Worm (Caenorhabditis elegans) whole organism, late embryonic: ENCODE measurements around the gene mboa-3.

ENCODE experiments used
- C08G9.2 ChIP-seq: sonication (generic microtip); optimal IDR thresholded peaks from 2 replicates; lab custom pipeline; 2016; ENCODE audit warnings: mild to moderate bottlenecking, missing genetic modification characterization, moderate library complexity, missing compliant biosample characterization
- C38D4.7 ChIP-seq: fragments of 200-800 bp; sonication (Bioruptor generic); optimal IDR thresholded peaks from 2 replicates; lab custom pipeline; 2018; ENCODE audit warnings: mild to moderate bottlenecking, missing genetic modification characterization, moderate library complexity, missing compliant biosample characterization
- F13H6.1 ChIP-seq: sonication (generic microtip); optimal IDR thresholded peaks from 2 replicates; lab custom pipeline; 2016; ENCODE audit warnings: missing genetic modification characterization, missing compliant biosample characterization
- K02D7.2 ChIP-seq: sonication (generic microtip); optimal IDR thresholded peaks from 2 replicates; lab custom pipeline; 2017; ENCODE audit warnings: mild to moderate bottlenecking, missing genetic modification characterization, missing compliant biosample characterization
- ahr-1 ChIP-seq: sonication (generic microtip); optimal IDR thresholded peaks from 2 replicates; lab custom pipeline; 2016; ENCODE audit warnings: missing genetic modification characterization, missing compliant biosample characterization
- ceh-18 ChIP-seq: sonication (generic microtip); optimal IDR thresholded peaks from 2 replicates; lab custom pipeline; 2016; ENCODE audit warnings: missing genetic modification characterization, missing compliant biosample characterization
- ceh-19 ChIP-seq: fragments of 200-800 bp; sonication (Bioruptor generic); optimal IDR thresholded peaks from 2 replicates; lab custom pipeline; 2018; ENCODE audit warnings: mild to moderate bottlenecking, missing genetic modification characterization, missing compliant biosample characterization
- ceh-2 ChIP-seq: sonication (generic microtip); optimal IDR thresholded peaks from 2 replicates; lab custom pipeline; 2016; ENCODE audit warnings: missing genotype, missing genetic modification characterization, missing compliant biosample characterization
- ceh-30 ChIP-seq: fragments of 150-350 bp; optimal IDR thresholded peaks from 2 replicates; lab custom pipeline; 2014; ENCODE audit warnings: missing biosample characterization, missing genetic modification characterization
- ceh-34 ChIP-seq: sonication (generic microtip); optimal IDR thresholded peaks from 2 replicates; lab custom pipeline; 2016; ENCODE audit warnings: mild to moderate bottlenecking, missing genetic modification characterization, missing compliant biosample characterization
- ceh-45 ChIP-seq: fragments of 200-800 bp; sonication (Bioruptor generic); IDR thresholded peaks from 2 replicates; pipeline ENCODE4 v1.3.6; 2022; ENCODE audit warnings: missing genetic modification reagents, missing genetic modification characterization, missing compliant biosample characterization
- ceh-48 ChIP-seq: sonication (generic microtip); optimal IDR thresholded peaks from 2 replicates; lab custom pipeline; 2016; ENCODE audit warnings: missing genetic modification characterization, inconsistent platforms, missing compliant biosample characterization
- che-1 ChIP-seq: sonication (generic microtip); optimal IDR thresholded peaks from 2 replicates; lab custom pipeline; 2016; ENCODE audit warnings: mild to moderate bottlenecking, missing genetic modification characterization, missing compliant biosample characterization
- dve-1 ChIP-seq: sonication (generic microtip); optimal IDR thresholded peaks from 2 replicates; lab custom pipeline; 2017; ENCODE audit warnings: antibody characterized with exemption, mild to moderate bottlenecking, missing genetic modification characterization, missing compliant biosample characterization
- elt-2 ChIP-seq: sonication (generic microtip); optimal IDR thresholded peaks from 2 replicates; lab custom pipeline; 2016; ENCODE audit warnings: missing genetic modification reagents, missing genetic modification characterization, missing compliant biosample characterization
- elt-4 ChIP-seq: sonication (generic microtip); optimal IDR thresholded peaks from 2 replicates; lab custom pipeline; 2016; ENCODE audit warnings: missing genetic modification characterization, missing compliant biosample characterization
- ets-4 ChIP-seq: sonication (generic microtip); optimal IDR thresholded peaks from 2 replicates; lab custom pipeline; 2016; ENCODE audit warnings: missing genetic modification characterization, missing compliant biosample characterization
- eyg-1 ChIP-seq: sonication (generic microtip); optimal IDR thresholded peaks from 2 replicates; lab custom pipeline; 2016; ENCODE audit warnings: missing genotype, missing genetic modification characterization, missing compliant biosample characterization
- fax-1 ChIP-seq: sonication (generic microtip); optimal IDR thresholded peaks from 2 replicates; lab custom pipeline; 2016; ENCODE audit warnings: missing genotype, missing genetic modification characterization, missing compliant biosample characterization
- fkh-6 ChIP-seq: sonication (generic microtip); optimal IDR thresholded peaks from 2 replicates; lab custom pipeline; 2016; ENCODE audit warnings: missing genetic modification characterization, missing compliant biosample characterization
- gmeb-2 ChIP-seq: sonication (generic microtip); optimal IDR thresholded peaks from 2 replicates; lab custom pipeline; 2016; ENCODE audit warnings: missing genetic modification characterization, inconsistent platforms, missing compliant biosample characterization
- hlh-13 ChIP-seq: fragments of 200-800 bp; sonication (Bioruptor generic); optimal IDR thresholded peaks from 2 replicates; lab custom pipeline; 2018; ENCODE audit warnings: mild to moderate bottlenecking, missing genetic modification characterization, missing compliant biosample characterization
- hlh-15 ChIP-seq: sonication (generic microtip); optimal IDR thresholded peaks from 2 replicates; lab custom pipeline; 2016; ENCODE audit warnings: missing genetic modification characterization, missing compliant biosample characterization
- hlh-6 ChIP-seq: sonication (generic microtip); optimal IDR thresholded peaks from 2 replicates; lab custom pipeline; 2016; ENCODE audit warnings: missing genotype, missing genetic modification characterization, missing compliant biosample characterization
- hlh-8 ChIP-seq: sonication (generic microtip); optimal IDR thresholded peaks from 2 replicates; lab custom pipeline; 2016; ENCODE audit warnings: missing genotype, missing genetic modification characterization, missing compliant biosample characterization
- lim-6 ChIP-seq: sonication (generic microtip); optimal IDR thresholded peaks from 2 replicates; lab custom pipeline; 2016; ENCODE audit warnings: missing genetic modification characterization, missing compliant biosample characterization
- lin-11 ChIP-seq: fragments of 200-800 bp; sonication (Bioruptor generic); optimal IDR thresholded peaks from 2 replicates; lab custom pipeline; 2018; ENCODE audit warnings: mild to moderate bottlenecking, missing genetic modification characterization, missing compliant biosample characterization
- nfya-1 ChIP-seq: sonication (generic microtip); optimal IDR thresholded peaks from 2 replicates; lab custom pipeline; 2017; ENCODE audit warnings: missing genetic modification characterization, mild to moderate bottlenecking, missing compliant biosample characterization, antibody characterized with exemption, moderate library complexity
- nhr-232 ChIP-seq: sonication (generic microtip); optimal IDR thresholded peaks from 2 replicates; lab custom pipeline; 2016; ENCODE audit warnings: missing genetic modification characterization, missing compliant biosample characterization
- odd-2 ChIP-seq: sonication (generic microtip); optimal IDR thresholded peaks from 2 replicates; lab custom pipeline; 2017; ENCODE audit warnings: antibody characterized with exemption, mild to moderate bottlenecking, missing genetic modification characterization, missing compliant biosample characterization
- pag-3 ChIP-seq: sonication (generic microtip); optimal IDR thresholded peaks from 2 replicates; lab custom pipeline; 2016; ENCODE audit warnings: missing compliant biosample characterization, missing genetic modification characterization, borderline replicate concordance
- pax-1 ChIP-seq: fragments of 150-350 bp; optimal IDR thresholded peaks from 2 replicates; lab custom pipeline; 2014; ENCODE audit warnings: missing biosample characterization, missing genetic modification characterization
- pha-2 ChIP-seq: sonication (generic microtip); optimal IDR thresholded peaks from 2 replicates; lab custom pipeline; 2017; ENCODE audit warnings: mild to moderate bottlenecking, missing genetic modification characterization, missing compliant biosample characterization
- pha-4 ChIP-seq: fragments of 150-350 bp; optimal IDR thresholded peaks from 2 replicates; lab custom pipeline; 2018; ENCODE audit warnings: missing biosample characterization, missing genetic modification reagents, missing genetic modification characterization
- pros-1 ChIP-seq: fragments of 150-350 bp; optimal IDR thresholded peaks from 2 replicates; lab custom pipeline; 2014; ENCODE audit warnings: missing biosample characterization, missing genetic modification reagents, missing genetic modification characterization
- sdc-2 ChIP-seq: sonication (generic microtip); optimal IDR thresholded peaks from 2 replicates; lab custom pipeline; 2016; ENCODE audit warnings: missing genotype, missing genetic modification characterization, missing compliant biosample characterization
- sox-4 ChIP-seq: sonication (generic microtip); optimal IDR thresholded peaks from 2 replicates; lab custom pipeline; 2017; ENCODE audit warnings: mild to moderate bottlenecking, missing genetic modification characterization, inconsistent platforms, missing compliant biosample characterization
- tbx-2 ChIP-seq: sonication (generic microtip); optimal IDR thresholded peaks from 2 replicates; lab custom pipeline; 2016; ENCODE audit warnings: missing genetic modification characterization, missing compliant biosample characterization
- tbx-7 ChIP-seq: sonication (generic microtip); optimal IDR thresholded peaks from 2 replicates; lab custom pipeline; 2016; ENCODE audit warnings: missing genotype, missing genetic modification characterization, missing compliant biosample characterization
- unc-55 ChIP-seq: sonication (generic microtip); optimal IDR thresholded peaks from 2 replicates; lab custom pipeline; 2017; ENCODE audit warnings: missing biosample characterization, missing genetic modification reagents, missing genetic modification characterization
- unc-86 ChIP-seq: sonication (generic microtip); optimal IDR thresholded peaks from 2 replicates; lab custom pipeline; 2016; ENCODE audit warnings: missing genetic modification characterization, missing compliant biosample characterization

Gene mboa-3

ce11 chrX:5517844-5518243 lies 4.8 kb downstream of the mboa-3 start:
- TF ChIP-seq ceh-2 (no peak), sdc-2 (tag; lab: Kevin White, UChicago) (no peak), pros-1 (tag; lab: Kevin White, UChicago) (no peak), ceh-30 (tag; lab: Kevin White, UChicago) (no peak), hlh-15 (tag; lab: Kevin White, UChicago) (no peak), che-1 (no peak), pax-1 (tag; lab: Kevin White, UChicago) (no peak), eyg-1 (no peak), ceh-19 (no peak), dve-1 (tag; lab: Kevin White, UChicago) (no peak), elt-4 (no peak), odd-2 (tag; lab: Kevin White, UChicago) (no peak), nfya-1 (tag; lab: Kevin White, UChicago) (no peak), unc-55 (GFP tag; lab: Kevin White, UChicago) (no peak), ceh-18 (tag; lab: Kevin White, UChicago) (no peak), fax-1 (tag; lab: Kevin White, UChicago) (no peak), hlh-6 (tag; lab: Kevin White, UChicago) (no peak), ceh-45 (GFP tag; lab: Robert Waterston, UW) (no peak)

- TF ChIP-seq sox-4 (tag; lab: Kevin White, UChicago), result no peak
- no peak for TF ChIP-seq nhr-232 (tag; lab: Kevin White, UChicago)
- TF ChIP-seq ceh-34 (tag; lab: Kevin White, UChicago), result no peak
- TF ChIP-seq F13H6.1 (tag; lab: Kevin White, UChicago), result no peak
- TF ChIP-seq fkh-6, result no peak
- TF ChIP-seq C08G9.2 (tag; lab: Kevin White, UChicago), result no peak
- TF ChIP-seq C38D4.7 (GFP tag; lab: Kevin White, UChicago), result no peak
- no peak for TF ChIP-seq tbx-2 (tag; lab: Kevin White, UChicago)
- TF ChIP-seq lin-11, result no peak
- no peak for TF ChIP-seq unc-86 (tag; lab: Kevin White, UChicago)
- no peak for TF ChIP-seq ceh-48
- no peak for TF ChIP-seq elt-2 (tag; lab: Kevin White, UChicago)
- no peak for TF ChIP-seq eyg-1
- TF ChIP-seq K02D7.2 (tag; lab: Kevin White, UChicago), result no peak
Observed at ce11 chrX:5517063-5517462, 5.6 kb downstream of the mboa-3 start, which contains the start of gene T23F2.5. TSS of gene T23F2.5 (minus strand) at chrX:5517163.

- no peak for TF ChIP-seq pha-4 (tag; lab: Kevin White, UChicago)
- TF ChIP-seq elt-4, result no peak
- no peak for TF ChIP-seq hlh-15 (tag; lab: Kevin White, UChicago)
- no peak for TF ChIP-seq hlh-13 (GFP tag; lab: Kevin White, UChicago)
- TF ChIP-seq ceh-45 (GFP tag; lab: Robert Waterston, UW), result no peak
- no peak for TF ChIP-seq tbx-7 (tag; lab: Kevin White, UChicago)
- TF ChIP-seq pha-2 (tag; lab: Kevin White, UChicago), result no peak
- TF ChIP-seq nhr-232 (tag; lab: Kevin White, UChicago), result no peak
- TF ChIP-seq ceh-19, result no peak
- TF ChIP-seq ahr-1, result no peak
- no peak for TF ChIP-seq ceh-34 (tag; lab: Kevin White, UChicago)
- no peak for TF ChIP-seq lim-6 (tag; lab: Kevin White, UChicago)
- no peak for TF ChIP-seq pag-3 (tag; lab: Kevin White, UChicago)
- TF ChIP-seq gmeb-2 (tag; lab: Kevin White, UChicago), result no peak
- TF ChIP-seq fkh-6, result no peak
- no peak for TF ChIP-seq fax-1 (tag; lab: Kevin White, UChicago)
- TF ChIP-seq ets-4 (tag; lab: Kevin White, UChicago), result no peak
- TF ChIP-seq ceh-48, result no peak
- no peak for TF ChIP-seq hlh-8 (tag; lab: Kevin White, UChicago)
- TF ChIP-seq unc-55 (GFP tag; lab: Kevin White, UChicago), result no peak
Observed at ce11 chrX:5516365-5516764, 6.3 kb downstream of the mboa-3 start.
